Fruit fly (Drosophila melanogaster) whole organism: Measurements from ENCODE around the gene CG34376.

Experiments used
- CG8478 ChIP-seq: fragments of >200 bp; optimal IDR thresholded peaks from 2 replicates; lab custom pipeline; 2018; ENCODE audit warnings: inconsistent platforms
- Dll ChIP-seq: fragments of >200 bp; optimal IDR thresholded peaks from 2 replicates; lab custom pipeline; 2017
- EcR ChIP-seq, 2 experiments: fragments of >200 bp; optimal IDR thresholded peaks; 2 replicates each; lab custom pipeline; 2017; ENCODE audit warnings: missing biosample characterization in 2 of 2, missing genetic modification characterization in 2 of 2, missing genetic modification reagents in 2 of 2
- pan ChIP-seq: fragments of >200 bp; optimal IDR thresholded peaks from 2 replicates; lab custom pipeline; 2017
- psq ChIP-seq: fragments of >200 bp; optimal IDR thresholded peaks from 2 replicates; lab custom pipeline; 2017
- usp ChIP-seq: fragments of >200 bp; optimal IDR thresholded peaks from 2 replicates; lab custom pipeline; 2017; ENCODE audit warnings: missing biosample characterization, missing genetic modification characterization, mixed read lengths

The CG34376 gene

DNA sequence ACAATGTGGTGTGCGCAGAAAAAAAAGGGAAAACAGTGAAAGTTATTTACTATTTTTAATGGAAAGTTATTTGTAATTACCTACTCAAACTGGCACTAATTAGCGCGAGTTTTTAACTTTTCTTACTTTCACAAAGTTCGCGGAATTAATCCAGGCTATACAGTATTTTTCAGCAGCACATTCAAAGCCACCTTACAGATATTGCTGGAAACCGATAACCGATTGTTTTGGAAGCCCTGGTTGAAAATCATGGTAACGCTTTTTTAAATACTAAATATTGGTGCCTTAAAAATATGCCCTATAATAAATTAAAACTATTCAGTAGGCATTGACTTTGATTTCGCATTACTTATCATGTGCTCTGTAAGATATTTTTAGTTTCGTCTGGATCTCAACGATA is 44.9 kb downstream of the CG34376 start, which contains the start of gene tHMG2:
Gene tHMG2, plus strand, starts transcription at position 187 of the 400 bp plus-strand sequence.
- TF ChIP-seq usp (GFP tag; lab: Kevin White, UChicago) (no peak), pan (lab: Kevin White, UChicago) (no peak), EcR (GFP tag; optimal IDR thresholded peaks at IDR 0.05; lab: Kevin White, UChicago) (no peak), psq (no peak), CG8478 (lab: Kevin White, UChicago) (no peak), Dll (no peak)

- TF ChIP-seq EcR (GFP tag; optimal IDR thresholded peaks at IDR 0.05; lab: Kevin White, UChicago) = no peak
- no peak for TF ChIP-seq psq
- no peak for TF ChIP-seq usp (GFP tag; lab: Kevin White, UChicago)
- no peak for TF ChIP-seq Dll
- TF ChIP-seq CG8478 (lab: Kevin White, UChicago) = no peak
- TF ChIP-seq pan (lab: Kevin White, UChicago) = no peak
Measured at dm6 chr3R:22494523-22495309, 46.8 kb downstream of the CG34376 start.

dm6 chr3R:22497025-22497424 is 49.1 kb downstream of the CG34376 start, which contains the start of gene Octbeta1R:
Gene Octbeta1R, plus strand, starts transcription at chr3R:22497215.
- TF ChIP-seq Dll (no peak), CG8478 (lab: Kevin White, UChicago) (no peak), psq (no peak), EcR (GFP tag; optimal IDR thresholded peaks at IDR 0.05; lab: Kevin White, UChicago) (no peak), usp (GFP tag; lab: Kevin White, UChicago) (no peak), pan (lab: Kevin White, UChicago) (no peak)

dm6 chr3R:22503630-22504029 is 55.7 kb downstream of the CG34376 start:
- TF ChIP-seq CG8478 (lab: Kevin White, UChicago) (no peak), pan (lab: Kevin White, UChicago) (no peak), Dll (no peak), usp (GFP tag; lab: Kevin White, UChicago) (no peak), EcR (GFP tag; optimal IDR thresholded peaks at IDR 0.05; lab: Kevin White, UChicago) (no peak), psq (no peak)
